Worm (Caenorhabditis elegans) whole organism, late embryonic: ENCODE measurements around the gene F40A3.4.

ENCODE experiments used
- C38D4.7 ChIP-seq: fragments of 200-800 bp; sonication (Bioruptor generic); optimal IDR thresholded peaks from 2 replicates; lab custom pipeline; 2018; ENCODE audit warnings: mild to moderate bottlenecking, missing genetic modification characterization, moderate library complexity, missing compliant biosample characterization
- Y22D7AL.16 ChIP-seq: sonication (generic microtip); optimal IDR thresholded peaks from 2 replicates; lab custom pipeline; 2016; ENCODE audit warnings: missing genetic modification characterization, missing compliant biosample characterization
- ama-1 ChIP-seq: fragments of 150-350 bp; optimal IDR thresholded peaks from 2 replicates; lab custom pipeline; 2014
- ceh-14 ChIP-seq: sonication (generic microtip); optimal IDR thresholded peaks from 2 replicates; lab custom pipeline; 2016; ENCODE audit warnings: missing genotype, missing genetic modification characterization, missing compliant biosample characterization
- ceh-18 ChIP-seq: sonication (generic microtip); optimal IDR thresholded peaks from 2 replicates; lab custom pipeline; 2016; ENCODE audit warnings: missing genetic modification characterization, missing compliant biosample characterization
- ceh-19 ChIP-seq: fragments of 200-800 bp; sonication (Bioruptor generic); optimal IDR thresholded peaks from 2 replicates; lab custom pipeline; 2018; ENCODE audit warnings: mild to moderate bottlenecking, missing genetic modification characterization, missing compliant biosample characterization
- ets-4 ChIP-seq: sonication (generic microtip); optimal IDR thresholded peaks from 2 replicates; lab custom pipeline; 2016; ENCODE audit warnings: missing genetic modification characterization, missing compliant biosample characterization
- fkh-10 ChIP-seq: fragments of 150-350 bp; optimal IDR thresholded peaks from 2 replicates; lab custom pipeline; 2014; ENCODE audit warnings: missing biosample characterization, missing genetic modification reagents, missing genetic modification characterization
- mec-3 ChIP-seq: sonication (generic microtip); optimal IDR thresholded peaks from 2 replicates; lab custom pipeline; 2016; ENCODE audit warnings: borderline replicate concordance, missing genetic modification characterization, missing compliant biosample characterization
- nfya-1 ChIP-seq: sonication (generic microtip); optimal IDR thresholded peaks from 2 replicates; lab custom pipeline; 2017; ENCODE audit warnings: missing genetic modification characterization, mild to moderate bottlenecking, missing compliant biosample characterization, antibody characterized with exemption, moderate library complexity
- pha-4 ChIP-seq: fragments of 150-350 bp; optimal IDR thresholded peaks from 2 replicates; lab custom pipeline; 2018; ENCODE audit warnings: missing biosample characterization, missing genetic modification reagents, missing genetic modification characterization
- tbx-2 ChIP-seq: sonication (generic microtip); optimal IDR thresholded peaks from 2 replicates; lab custom pipeline; 2016; ENCODE audit warnings: missing genetic modification characterization, missing compliant biosample characterization

ce11 chrV:7848251-7848650 lies 27.3 kb upstream of the F40A3.4 start:
- TF ChIP-seq fkh-10 (GFP tag; lab: Kevin White, UChicago): no peak
- no peak for TF ChIP-seq C38D4.7 (GFP tag; lab: Kevin White, UChicago)
- no peak for TF ChIP-seq pha-4 (tag; lab: Kevin White, UChicago)
- TF ChIP-seq ceh-18 (tag; lab: Kevin White, UChicago): no peak
- no peak for TF ChIP-seq Y22D7AL.16 (tag; lab: Kevin White, UChicago)
- no peak for TF ChIP-seq ets-4 (tag; lab: Kevin White, UChicago)
- TF ChIP-seq tbx-2: no peak
- no peak for TF ChIP-seq nfya-1 (tag; lab: Kevin White, UChicago)
- TF ChIP-seq mec-3 (tag; lab: Kevin White, UChicago): no peak
- no peak for TF ChIP-seq ama-1
- TF ChIP-seq ceh-14 (tag; lab: Kevin White, UChicago): no peak
- TF ChIP-seq ceh-19 (GFP tag; lab: Kevin White, UChicago): no peak
